Fruit fly (Drosophila melanogaster) whole organism: ENCODE results near the gene CG44000.

ENCODE experiments used
- CG8478 ChIP-seq: fragments of >200 bp; optimal IDR thresholded peaks from 2 replicates; lab custom pipeline; 2018; ENCODE audit warnings: inconsistent platforms
- EcR ChIP-seq, 2 experiments: fragments of >200 bp; optimal IDR thresholded peaks; 2 replicates each; lab custom pipeline; 2017; ENCODE audit warnings: missing biosample characterization in 2 of 2, missing genetic modification characterization in 2 of 2, missing genetic modification reagents in 2 of 2
- psq ChIP-seq: fragments of >200 bp; optimal IDR thresholded peaks from 2 replicates; lab custom pipeline; 2017

- TF ChIP-seq EcR (GFP tag; optimal IDR thresholded peaks at IDR 0.05; lab: Kevin White, UChicago) (no peak), psq (no peak), CG8478 (no peak)
Measured at dm6 chr2L:5059645-5060254, 16.7 kb downstream of the CG44000 start, which contains the start of gene Rpn11.
